Worm (Caenorhabditis elegans): ENCODE data around the gene srd-1.

DNA sequence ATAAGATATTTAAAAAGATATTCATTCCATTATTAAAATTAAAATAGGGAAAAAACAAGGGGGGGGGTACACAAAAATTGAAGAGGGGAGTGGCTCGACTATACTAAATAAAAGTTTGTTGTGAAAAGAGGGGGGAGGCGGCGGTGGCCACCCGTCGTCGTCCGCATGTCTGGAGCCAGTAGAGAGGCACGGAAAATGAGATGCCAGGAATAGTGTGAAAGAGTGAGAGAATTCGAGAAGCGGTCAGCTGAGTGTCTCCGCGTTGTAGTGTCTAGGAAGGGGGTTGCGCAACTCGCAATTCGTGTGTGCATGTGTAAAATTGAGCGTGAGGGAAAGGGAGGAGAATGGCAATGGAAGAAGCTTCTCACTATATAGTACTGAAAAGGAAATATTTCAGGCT lies 19.7 kb upstream of the srd-1 start:
- TF ChIP-seq hnd-1 (tag; optimal IDR thresholded peaks at IDR 0.05) (no peak), ceh-36 (tag; optimal IDR thresholded peaks at IDR 0.05) (no peak), tra-4 (tag; optimal IDR thresholded peaks at IDR 0.05) (no peak), aly-1 (tag; optimal IDR thresholded peaks at IDR 0.05) (no peak), tbx-37 (GFP tag; conservative IDR thresholded peaks at IDR 0.05) (no peak), pes-1 (GFP tag; IDR thresholded peaks at IDR 0.05) (no peak), ama-1 (optimal IDR thresholded peaks at IDR 0.05) (no peak), ets-7 (tag; optimal IDR thresholded peaks at IDR 0.05) (no peak), hmbx-1 (tag; optimal IDR thresholded peaks at IDR 0.05) (no peak), tbx-11 (GFP tag; IDR thresholded peaks at IDR 0.05) (no peak)

Data from whole organism, early embryonic.